Fruit fly (Drosophila melanogaster) whole organism, embryonic: ENCODE data around the gene CG31735.
A peak's percentile ranks its signal among the peaks of the same experiment; 100 is the strongest.

Experiments
- Antp ChIP-seq: fragments of 200-800 bp; sonication (Bioruptor generic); optimal IDR thresholded peaks from 3 replicates; lab custom pipeline; 2016; ENCODE audit warnings: missing biosample characterization, missing genetic modification characterization
- Atf6 ChIP-seq: fragments of 200-800 bp; sonication (Bioruptor generic); IDR thresholded peaks from 2 replicates; pipeline ENCODE4 v1.3.6; 2022; ENCODE audit warnings: missing biosample characterization, missing genetic modification characterization
- CG10366 ChIP-seq: fragments of 200-800 bp; sonication (Bioruptor generic); IDR thresholded peaks from 2 replicates; pipeline ENCODE4 v1.3.6; 2022; ENCODE audit warnings: missing biosample characterization, missing genetic modification characterization
- CG10654 ChIP-seq: fragments of 200-800 bp; sonication (Bioruptor generic); optimal IDR thresholded peaks from 2 replicates; lab custom pipeline; 2016; ENCODE audit warnings: missing biosample characterization, missing genetic modification characterization
- CG11723 ChIP-seq: fragments of 200-800 bp; sonication (Bioruptor generic); optimal IDR thresholded peaks from 2 replicates; lab custom pipeline; 2017; ENCODE audit warnings: missing biosample characterization, mild to moderate bottlenecking, missing genetic modification characterization
- CG12071 ChIP-seq: fragments of 200-800 bp; sonication (Bioruptor generic); optimal IDR thresholded peaks from 3 replicates; lab custom pipeline; 2018; ENCODE audit warnings: missing biosample characterization, mild to moderate bottlenecking, missing genetic modification characterization
- CG13123 ChIP-seq: fragments of 200-800 bp; sonication (Bioruptor generic); optimal IDR thresholded peaks from 2 replicates; lab custom pipeline; 2016; ENCODE audit warnings: missing biosample characterization, missing genetic modification characterization
- CG13424 ChIP-seq: fragments of 200-800 bp; sonication (Bioruptor generic); optimal IDR thresholded peaks from 2 replicates; lab custom pipeline; 2019; ENCODE audit warnings: missing biosample characterization, mild to moderate bottlenecking, missing genetic modification characterization, moderate library complexity
- CG14667 ChIP-seq: fragments of 200-800 bp; sonication (Bioruptor generic); IDR thresholded peaks from 2 replicates; pipeline ENCODE4 v1.3.6; 2022; ENCODE audit warnings: missing biosample characterization, missing genetic modification characterization
- CG1529 ChIP-seq: fragments of 200-800 bp; sonication (Bioruptor generic); optimal IDR thresholded peaks from 3 replicates; lab custom pipeline; 2018; ENCODE audit warnings: missing biosample characterization, missing genetic modification characterization
- CG15479 ChIP-seq: fragments of 200-800 bp; sonication (Bioruptor generic); optimal IDR thresholded peaks from 3 replicates; lab custom pipeline; 2019; ENCODE audit warnings: missing biosample characterization, mild to moderate bottlenecking, missing genetic modification characterization, moderate library complexity
- CG16863 ChIP-seq: fragments of 200-800 bp; sonication (Bioruptor generic); optimal IDR thresholded peaks from 3 replicates; lab custom pipeline; 2016; ENCODE audit warnings: missing biosample characterization, missing genetic modification characterization
- CG17829 ChIP-seq: fragments of 200-800 bp; optimal IDR thresholded peaks from 2 replicates; lab custom pipeline; 2019; ENCODE audit warnings: missing biosample characterization, mild to moderate bottlenecking, missing genetic modification characterization, moderate library complexity
- CG2116 ChIP-seq: fragments of 200-800 bp; sonication (Bioruptor generic); optimal IDR thresholded peaks from 3 replicates; lab custom pipeline; 2018; ENCODE audit warnings: missing biosample characterization, mild to moderate bottlenecking, missing genetic modification characterization
- CG2199 ChIP-seq: fragments of 200-800 bp; sonication (Bioruptor generic); IDR thresholded peaks from 3 replicates; pipeline ENCODE4 v1.3.6; 2022; ENCODE audit warnings: missing biosample characterization, missing genetic modification characterization
- CG2202 ChIP-seq: fragments of 200-800 bp; sonication (Bioruptor generic); optimal IDR thresholded peaks from 2 replicates; lab custom pipeline; 2018; ENCODE audit warnings: missing biosample characterization, mild to moderate bottlenecking, missing genetic modification characterization
- CG30403 ChIP-seq: fragments of 200-800 bp; sonication (Bioruptor generic); optimal IDR thresholded peaks from 3 replicates; lab custom pipeline; 2016; ENCODE audit warnings: missing biosample characterization, missing genetic modification characterization
- CG6272 ChIP-seq: fragments of 200-800 bp; sonication (Bioruptor generic); IDR thresholded peaks from 2 replicates; pipeline ENCODE4 v1.3.6; 2022; ENCODE audit warnings: missing biosample characterization, missing genetic modification characterization
- CG6791 ChIP-seq: fragments of 200-800 bp; sonication (Bioruptor generic); IDR thresholded peaks from 3 replicates; pipeline ENCODE4 v1.3.6; 2022; ENCODE audit warnings: missing biosample characterization, missing genetic modification characterization; ENCODE audit not compliant: partially characterized antibody
- CG7372 ChIP-seq: fragments of 200-800 bp; sonication (Bioruptor generic); IDR thresholded peaks from 2 replicates; pipeline ENCODE4 v1.3.6; 2022; ENCODE audit warnings: missing biosample characterization, missing genetic modification characterization
- CG8290 ChIP-seq, 3 experiments: fragments of 200-800 bp; sonication (Bioruptor generic); optimal IDR thresholded peaks; 2 replicates each; lab custom pipeline; 2016 to 2019; ENCODE audit warnings: missing biosample characterization in 3 of 3, missing genetic modification characterization in 3 of 3, mild to moderate bottlenecking in 2 of 3, moderate library complexity in 1 of 3
- CG8765 ChIP-seq: fragments of 200-800 bp; sonication (Bioruptor generic); IDR thresholded peaks from 2 replicates; pipeline ENCODE4 v1.3.6; 2022; ENCODE audit warnings: missing biosample characterization, missing genetic modification characterization
- CG8944 ChIP-seq: fragments of 200-800 bp; sonication (Bioruptor generic); optimal IDR thresholded peaks from 3 replicates; lab custom pipeline; 2016; ENCODE audit warnings: missing biosample characterization, missing genetic modification characterization
- Dip3 ChIP-seq: fragments of 200-800 bp; sonication (Bioruptor generic); optimal IDR thresholded peaks from 3 replicates; lab custom pipeline; 2016; ENCODE audit warnings: missing biosample characterization, missing genetic modification characterization
- Eip74EF ChIP-seq, 2 experiments: fragments of 200-800 bp in 1 of 2; fragments of >200 bp in 1 of 2; sonication (Bioruptor generic) in 1 of 2; optimal IDR thresholded peaks; 2 replicates each; lab custom pipeline; 2017 to 2019; ENCODE audit warnings: missing biosample characterization in 2 of 2, missing genetic modification characterization in 2 of 2, mild to moderate bottlenecking in 1 of 2, moderate library complexity in 1 of 2
- Elba2 ChIP-seq: fragments of 200-800 bp; sonication (Bioruptor generic); optimal IDR thresholded peaks from 3 replicates; lab custom pipeline; 2016; ENCODE audit warnings: missing biosample characterization, missing genetic modification characterization
- Fer3 ChIP-seq: fragments of 200-800 bp; sonication (Bioruptor generic); optimal IDR thresholded peaks from 2 replicates; lab custom pipeline; 2018; ENCODE audit warnings: missing biosample characterization, mild to moderate bottlenecking, missing genetic modification characterization, moderate library complexity
- Hand ChIP-seq: fragments of 200-800 bp; sonication (Bioruptor generic); optimal IDR thresholded peaks from 2 replicates; lab custom pipeline; 2017; ENCODE audit warnings: mild to moderate bottlenecking, missing biosample characterization, missing genetic modification reagents, missing genetic modification characterization
- HmgD ChIP-seq: fragments of 200-800 bp; sonication (Bioruptor generic); optimal IDR thresholded peaks from 3 replicates; lab custom pipeline; 2016; ENCODE audit warnings: missing biosample characterization, missing genetic modification characterization
- Lpt ChIP-seq: fragments of >200 bp; optimal IDR thresholded peaks from 2 replicates; lab custom pipeline; 2018; ENCODE audit warnings: missing biosample characterization, missing genetic modification characterization
- Med ChIP-seq: fragments of 200-800 bp; sonication (Bioruptor generic); peaks from one replicate; lab custom pipeline; 2016; ENCODE audit warnings: missing biosample characterization, missing genetic modification characterization, mild to moderate bottlenecking, inconsistent platforms, moderate library complexity
- Ravus ChIP-seq: fragments of 200-800 bp; sonication (Bioruptor generic); IDR thresholded peaks from 2 replicates; pipeline ENCODE4 v1.3.6; 2022; ENCODE audit warnings: missing biosample characterization, missing genetic modification characterization
- Side ChIP-seq: fragments of 200-800 bp; sonication (Bioruptor generic); optimal IDR thresholded peaks from 2 replicates; lab custom pipeline; 2016; ENCODE audit warnings: missing biosample characterization, missing genetic modification characterization
- Sin3A ChIP-seq: fragments of >200 bp; optimal IDR thresholded peaks from 2 replicates; lab custom pipeline; 2018
- Usf ChIP-seq: fragments of 200-800 bp; sonication (Bioruptor generic); optimal IDR thresholded peaks from 2 replicates; lab custom pipeline; 2017; ENCODE audit warnings: missing genotype, missing biosample characterization, missing genetic modification characterization
- ase ChIP-seq: fragments of 200-800 bp; sonication (Bioruptor generic); IDR thresholded peaks from 3 replicates; pipeline ENCODE4 v1.3.6; 2022; ENCODE audit warnings: missing biosample characterization, missing genetic modification characterization
- az2 ChIP-seq: fragments of 200-800 bp; sonication (Bioruptor generic); optimal IDR thresholded peaks from 3 replicates; lab custom pipeline; 2016; ENCODE audit warnings: missing biosample characterization, missing genetic modification characterization
- ci ChIP-seq: fragments of 200-800 bp; sonication (Bioruptor generic); IDR thresholded peaks from 3 replicates; pipeline ENCODE4 v1.3.6; 2022; ENCODE audit warnings: missing biosample characterization, missing genetic modification characterization
- exex ChIP-seq: fragments of 200-800 bp; sonication (Bioruptor generic); optimal IDR thresholded peaks from 4 replicates; lab custom pipeline; 2018; ENCODE audit warnings: missing biosample characterization, mild to moderate bottlenecking, missing genetic modification characterization, moderate library complexity
- fd64A ChIP-seq: fragments of 200-800 bp; sonication (Bioruptor generic); optimal IDR thresholded peaks from 3 replicates; lab custom pipeline; 2018; ENCODE audit warnings: missing biosample characterization, mild to moderate bottlenecking, missing genetic modification characterization
- grn ChIP-seq: fragments of 200-800 bp; sonication (Bioruptor generic); optimal IDR thresholded peaks from 3 replicates; lab custom pipeline; 2017; ENCODE audit warnings: missing biosample characterization, missing genetic modification characterization
- klu ChIP-seq: fragments of 200-800 bp; sonication (Bioruptor generic); IDR thresholded peaks from 2 replicates; pipeline ENCODE4 v1.3.6; 2022; ENCODE audit warnings: missing biosample characterization, missing genetic modification characterization
- mirr ChIP-seq: fragments of 200-800 bp; sonication (Bioruptor generic); optimal IDR thresholded peaks from 3 replicates; lab custom pipeline; 2018; ENCODE audit warnings: missing biosample characterization, mild to moderate bottlenecking, missing genetic modification characterization
- psq ChIP-seq: fragments of 200-800 bp; sonication (Bioruptor generic); optimal IDR thresholded peaks from 2 replicates; lab custom pipeline; 2017; ENCODE audit warnings: missing biosample characterization, missing genetic modification characterization
- pum ChIP-seq: fragments of 200-800 bp; sonication (Bioruptor generic); optimal IDR thresholded peaks from 2 replicates; lab custom pipeline; 2016; ENCODE audit warnings: missing biosample characterization, missing genetic modification characterization
- schlank ChIP-seq: fragments of 200-800 bp; sonication (Bioruptor generic); optimal IDR thresholded peaks from 2 replicates; lab custom pipeline; 2018; ENCODE audit warnings: missing biosample characterization, mild to moderate bottlenecking, missing genetic modification characterization
- sens ChIP-seq: fragments of 200-800 bp; sonication (Bioruptor generic); peaks from one replicate; lab custom pipeline; 2016; ENCODE audit warnings: missing biosample characterization, missing genetic modification characterization
- sr ChIP-seq: fragments of 200-800 bp; sonication (Bioruptor generic); IDR thresholded peaks from 3 replicates; pipeline ENCODE4 v1.3.6; 2022; ENCODE audit warnings: missing biosample characterization, missing genetic modification characterization
- unc-4 ChIP-seq: fragments of 200-800 bp; sonication (Bioruptor generic); IDR thresholded peaks from 2 replicates; pipeline ENCODE4 v1.3.6; 2022; ENCODE audit warnings: missing biosample characterization, missing genetic modification characterization; ENCODE audit not compliant: partially characterized antibody
- wek ChIP-seq: fragments of 200-800 bp; sonication (Bioruptor generic); optimal IDR thresholded peaks from 3 replicates; lab custom pipeline; 2018; ENCODE audit warnings: missing biosample characterization, mild to moderate bottlenecking, missing genetic modification characterization, moderate library complexity
- zf30C ChIP-seq: fragments of 200-800 bp; sonication (Bioruptor generic); optimal IDR thresholded peaks from 3 replicates; lab custom pipeline; 2018; ENCODE audit warnings: missing biosample characterization, mild to moderate bottlenecking, missing genetic modification characterization
- zfh2 ChIP-seq: fragments of 200-800 bp; sonication (Bioruptor generic); optimal IDR thresholded peaks from 2 replicates; lab custom pipeline; 2016; ENCODE audit warnings: missing biosample characterization, missing genetic modification characterization

The CG31735 gene

dm6 chr2L:15908086-15908485 lies 12.8 kb downstream of the CG31735 start (continued):
- TF ChIP-seq CG8290 (GFP tag; optimal IDR thresholded peaks at IDR 0.05; lab: Kevin White, UChicago): no peak
- peak in 1 of 2 experiments; percentile 47 for TF ChIP-seq CG8290 (tag; optimal IDR thresholded peaks at IDR 0.05; lab: Kevin White, UChicago)
- TF ChIP-seq ci: 0 out of 3 replicates have a peak, but pooled peaks have one; percentile 41
- no peak for TF ChIP-seq sens (GFP tag; lab: Kevin White, UChicago)
- no peak for TF ChIP-seq Hand (GFP tag; lab: Kevin White, UChicago)
- no peak for TF ChIP-seq CG1529 (GFP tag; lab: Kevin White, UChicago)
- no peak for TF ChIP-seq grn
- peak; percentile 12 for TF ChIP-seq Antp (GFP tag; lab: Kevin White, UChicago)
- TF ChIP-seq Dip3 (GFP tag; lab: Kevin White, UChicago): no peak
- TF ChIP-seq CG13123 (GFP tag; lab: Kevin White, UChicago): no peak
- TF ChIP-seq CG14667 (GFP tag; lab: Robert Waterston, UW): no peak
- no peak for TF ChIP-seq psq
- TF ChIP-seq Atf6 (GFP tag; lab: Robert Waterston, UW): peak; percentile 34; the same call in 1 of the 2 replicates
- TF ChIP-seq CG17829 (tag; lab: Kevin White, UChicago): no peak
- no peak for TF ChIP-seq klu (GFP tag; lab: Robert Waterston, UW)
- no peak for TF ChIP-seq Eip74EF (GFP tag; optimal IDR thresholded peaks at IDR 0.05; lab: Kevin White, UChicago)
- TF ChIP-seq CG12071 (GFP tag; lab: Kevin White, UChicago): peak; percentile 23
- TF ChIP-seq unc-4 (GFP tag; lab: Robert Waterston, UW): no peak
- TF ChIP-seq CG6272 (GFP tag; lab: Robert Waterston, UW): 0 out of 2 replicates have a peak, but pooled peaks have one; percentile 50
- no peak for TF ChIP-seq CG30403
- TF ChIP-seq Fer3: no peak
- TF ChIP-seq CG6791 (GFP tag; lab: Robert Waterston, UW): 0 out of 3 replicates have a peak, but pooled peaks have one; percentile 25
- no peak for TF ChIP-seq sr (GFP tag; lab: Robert Waterston, UW)
- TF ChIP-seq Ravus (GFP tag; lab: Robert Waterston, UW): no peak
- TF ChIP-seq zfh2 (GFP tag; lab: Kevin White, UChicago): no peak
- no peak for TF ChIP-seq CG2116 (GFP tag; lab: Kevin White, UChicago)
- no peak for TF ChIP-seq HmgD (GFP tag; lab: Kevin White, UChicago)
- no peak for TF ChIP-seq CG15479 (GFP tag; lab: Kevin White, UChicago)
- TF ChIP-seq CG10366 (GFP tag; lab: Robert Waterston, UW): no peak
- TF ChIP-seq Sin3A: no peak
- TF ChIP-seq CG8765: 0 out of 2 replicates have a peak, but pooled peaks have one; percentile 13
- no peak for TF ChIP-seq Lpt (GFP tag; lab: Kevin White, UChicago)
- no peak for TF ChIP-seq fd64A (GFP tag; lab: Kevin White, UChicago)
- no peak for TF ChIP-seq az2 (GFP tag; lab: Kevin White, UChicago)
- no peak for TF ChIP-seq CG8944 (GFP tag; lab: Kevin White, UChicago)
- TF ChIP-seq exex (tag; lab: Kevin White, UChicago): peak; percentile 21
- TF ChIP-seq Med (GFP tag; lab: Kevin White, UChicago): peak; percentile 76
- TF ChIP-seq mirr (GFP tag; lab: Kevin White, UChicago): peak; percentile 57
- TF ChIP-seq zf30C (GFP tag; lab: Kevin White, UChicago): no peak
- TF ChIP-seq CG16863: no peak
- TF ChIP-seq CG13424: no peak
- TF ChIP-seq Usf (GFP tag; lab: Kevin White, UChicago): no peak
- TF ChIP-seq schlank (tag; lab: Kevin White, UChicago): no peak
- peak; percentile 14 for TF ChIP-seq wek (GFP tag; lab: Kevin White, UChicago)
- TF ChIP-seq pum (GFP tag; lab: Kevin White, UChicago): no peak
- TF ChIP-seq Side: no peak
- TF ChIP-seq ase (GFP tag; lab: Robert Waterston, UW): no peak
- TF ChIP-seq Elba2 (GFP tag; lab: Kevin White, UChicago): no peak
- no peak for TF ChIP-seq CG7372 (GFP tag; lab: Robert Waterston, UW)
- TF ChIP-seq CG10654: no peak
- TF ChIP-seq CG11723 (GFP tag; lab: Kevin White, UChicago): no peak
- TF ChIP-seq CG2199 (GFP tag; lab: Robert Waterston, UW): 0 out of 3 replicates have a peak, but pooled peaks have one; percentile 60
- no peak for TF ChIP-seq CG2202 (tag; lab: Kevin White, UChicago)
